Worm (Caenorhabditis elegans) whole organism, L1 larva: ENCODE results near the gene vps-11.
A peak's percentile ranks its signal among the peaks of the same experiment; 100 is the strongest.

Source experiments
- C34B4.2 ChIP-seq: sonication (generic microtip); optimal IDR thresholded peaks from 2 replicates; lab custom pipeline; 2017; ENCODE audit warnings: mild to moderate bottlenecking, missing genetic modification characterization, missing compliant biosample characterization
- F16B12.6 ChIP-seq: fragments of 150-350 bp; optimal IDR thresholded peaks from 2 replicates; lab custom pipeline; 2014; ENCODE audit warnings: missing biosample characterization, missing genetic modification characterization
- Y116A8C.19 ChIP-seq: sonication (generic microtip); optimal IDR thresholded peaks from 2 replicates; lab custom pipeline; 2016; ENCODE audit warnings: missing compliant biosample characterization, missing genetic modification characterization, borderline replicate concordance
- ama-1 ChIP-seq: fragments of 150-350 bp; optimal IDR thresholded peaks from 2 replicates; lab custom pipeline; 2014
- dpl-1 ChIP-seq, 3 experiments: fragments of 150-350 bp in 2 of 3; sonication (generic microtip) in 1 of 3; optimal IDR thresholded peaks; 2 replicates each; lab custom pipeline; 2014 to 2017; ENCODE audit warnings: missing biosample characterization in 3 of 3, missing genetic modification characterization in 3 of 3, missing genetic modification reagents in 3 of 3
- dsc-1 ChIP-seq: sonication (generic microtip); optimal IDR thresholded peaks from 2 replicates; lab custom pipeline; 2016; ENCODE audit warnings: mild to moderate bottlenecking, missing genetic modification characterization, missing compliant biosample characterization
- efl-1 ChIP-seq, 4 experiments: fragments of 150-350 bp; optimal IDR thresholded peaks in 3 of 4; peaks in 1 of 4; 1 replicate in 1 of 4; 2 replicates in 3 of 4; lab custom pipeline; 2014; ENCODE audit warnings: missing biosample characterization in 2 of 4, missing genetic modification characterization in 2 of 4, missing genetic modification reagents in 2 of 4
- egl-13 ChIP-seq: sonication (generic microtip); optimal IDR thresholded peaks from 2 replicates; lab custom pipeline; 2016; ENCODE audit warnings: missing genotype, missing genetic modification reagents, missing genetic modification characterization, missing compliant biosample characterization
- egl-27 ChIP-seq, 2 experiments: fragments of 150-350 bp in 1 of 2; sonication (generic microtip); optimal IDR thresholded peaks; 3 replicates each; lab custom pipeline; 2017 to 2018; ENCODE audit warnings: missing biosample characterization in 2 of 2, missing genetic modification characterization in 2 of 2, missing genetic modification reagents in 2 of 2
- elt-2 ChIP-seq: sonication (generic microtip); optimal IDR thresholded peaks from 2 replicates; lab custom pipeline; 2016; ENCODE audit warnings: missing genetic modification characterization, mild to moderate bottlenecking, inconsistent platforms, missing compliant biosample characterization, missing genetic modification reagents
- elt-3 ChIP-seq, 6 experiments: fragments of 150-350 bp in 1 of 6; sonication (generic microtip); optimal IDR thresholded peaks; 2 replicates each; lab custom pipeline; 2017 to 2018; ENCODE audit warnings: missing biosample characterization in 6 of 6, missing genetic modification characterization in 6 of 6, inconsistent platforms in 1 of 6
- ets-5 ChIP-seq: fragments of 200-800 bp; sonication (Bioruptor generic); IDR thresholded peaks from 2 replicates; pipeline ENCODE4 v1.3.6; 2022; ENCODE audit warnings: missing genetic modification characterization, missing compliant biosample characterization
- fkh-10 ChIP-seq: sonication (generic microtip); optimal IDR thresholded peaks from 2 replicates; lab custom pipeline; 2017; ENCODE audit warnings: missing biosample characterization, missing genetic modification reagents, missing genetic modification characterization
- fos-1 ChIP-seq: fragments of 150-350 bp; optimal IDR thresholded peaks from 2 replicates; lab custom pipeline; 2014; ENCODE audit warnings: missing biosample characterization, missing genetic modification characterization
- grh-1 ChIP-seq: fragments of 200-800 bp; sonication (Bioruptor generic); IDR thresholded peaks from 2 replicates; pipeline ENCODE4 v1.3.6; 2022; ENCODE audit warnings: missing genetic modification reagents, missing genetic modification characterization, missing compliant biosample characterization
- hlh-17 ChIP-seq: fragments of 200-800 bp; sonication (Bioruptor generic); optimal IDR thresholded peaks from 2 replicates; lab custom pipeline; 2018; ENCODE audit warnings: missing genetic modification characterization, mild to moderate bottlenecking, missing compliant biosample characterization, moderate library complexity, borderline replicate concordance
- lin-14 ChIP-seq: fragments of 200-800 bp; sonication (Bioruptor generic); optimal IDR thresholded peaks from 2 replicates; lab custom pipeline; 2018; ENCODE audit warnings: mild to moderate bottlenecking, missing genetic modification characterization, moderate library complexity, missing compliant biosample characterization
- lin-15B ChIP-seq: fragments of 150-350 bp; sonication (generic microtip); optimal IDR thresholded peaks from 3 replicates; lab custom pipeline; 2014; ENCODE audit warnings: missing biosample characterization, missing genetic modification characterization
- lin-39 ChIP-seq: fragments of 150-350 bp; optimal IDR thresholded peaks from 2 replicates; lab custom pipeline; 2014; ENCODE audit warnings: missing biosample characterization, missing genetic modification reagents, missing genetic modification characterization
- lsy-2 ChIP-seq, 2 experiments: fragments of 150-350 bp; optimal IDR thresholded peaks; 2 replicates each; lab custom pipeline; 2014; ENCODE audit warnings: missing biosample characterization in 2 of 2, missing genetic modification characterization in 2 of 2
- mab-9 ChIP-seq: fragments of 200-800 bp; sonication (Bioruptor generic); IDR thresholded peaks from 2 replicates; pipeline ENCODE4 v1.3.6; 2022; ENCODE audit warnings: missing genetic modification reagents, missing genetic modification characterization, missing compliant biosample characterization
- mdl-1 ChIP-seq, 2 experiments: fragments of 150-350 bp; optimal IDR thresholded peaks; 2 replicates each; lab custom pipeline; 2014 to 2017; ENCODE audit warnings: missing biosample characterization in 2 of 2, missing genetic modification characterization in 2 of 2, inconsistent platforms in 1 of 2
- mef-2 ChIP-seq: fragments of 150-350 bp; optimal IDR thresholded peaks from 2 replicates; lab custom pipeline; 2014; ENCODE audit warnings: missing biosample characterization, missing genetic modification characterization
- mep-1 ChIP-seq: fragments of 150-350 bp; optimal IDR thresholded peaks from 2 replicates; lab custom pipeline; 2014; ENCODE audit warnings: missing biosample characterization, missing genetic modification characterization
- nhr-20 ChIP-seq: sonication (generic microtip); optimal IDR thresholded peaks from 2 replicates; lab custom pipeline; 2016; ENCODE audit warnings: mild to moderate bottlenecking, missing genetic modification characterization, missing compliant biosample characterization
- nhr-28 ChIP-seq: fragments of 150-350 bp; optimal IDR thresholded peaks from 2 replicates; lab custom pipeline; 2014; ENCODE audit warnings: missing biosample characterization, missing genetic modification characterization
- nhr-47 ChIP-seq: sonication (generic microtip); optimal IDR thresholded peaks from 2 replicates; lab custom pipeline; 2016; ENCODE audit warnings: mild to moderate bottlenecking, missing genetic modification characterization, moderate library complexity, missing compliant biosample characterization
- nhr-71 ChIP-seq: sonication (generic microtip); optimal IDR thresholded peaks from 2 replicates; lab custom pipeline; 2016; ENCODE audit warnings: mild to moderate bottlenecking, missing genetic modification characterization, moderate library complexity, missing compliant biosample characterization
- nhr-76 ChIP-seq: sonication (generic microtip); optimal IDR thresholded peaks from 2 replicates; lab custom pipeline; 2017; ENCODE audit warnings: missing biosample characterization, missing genetic modification characterization
- nhr-84 ChIP-seq: sonication (generic microtip); optimal IDR thresholded peaks from 2 replicates; lab custom pipeline; 2017; ENCODE audit warnings: missing biosample characterization, missing genetic modification characterization
- nhr-90 ChIP-seq: sonication (generic microtip); optimal IDR thresholded peaks from 2 replicates; lab custom pipeline; 2016; ENCODE audit warnings: mild to moderate bottlenecking, missing genetic modification characterization, missing compliant biosample characterization; ENCODE audit not compliant: poor library complexity
- pag-3 ChIP-seq: sonication (generic microtip); optimal IDR thresholded peaks from 2 replicates; lab custom pipeline; 2017; ENCODE audit warnings: missing genetic modification characterization, mild to moderate bottlenecking, missing compliant biosample characterization, antibody characterized with exemption, borderline replicate concordance; ENCODE audit not compliant: insufficient read depth
- pax-3 ChIP-seq: fragments of 200-800 bp; sonication (Bioruptor generic); optimal IDR thresholded peaks from 2 replicates; lab custom pipeline; 2018; ENCODE audit warnings: mild to moderate bottlenecking, missing genetic modification characterization, moderate library complexity, missing compliant biosample characterization
- rnt-1 ChIP-seq: sonication (generic microtip); optimal IDR thresholded peaks from 2 replicates; lab custom pipeline; 2016; ENCODE audit warnings: mild to moderate bottlenecking, missing genetic modification characterization, moderate library complexity, missing compliant biosample characterization
- skn-1 ChIP-seq: fragments of 150-350 bp; optimal IDR thresholded peaks from 2 replicates; lab custom pipeline; 2014; ENCODE audit warnings: missing biosample characterization, missing genetic modification characterization
- snu-23 ChIP-seq: sonication (generic microtip); optimal IDR thresholded peaks from 2 replicates; lab custom pipeline; 2016; ENCODE audit warnings: missing genetic modification characterization, missing compliant biosample characterization
- sox-4 ChIP-seq: sonication (generic microtip); optimal IDR thresholded peaks from 2 replicates; lab custom pipeline; 2016; ENCODE audit warnings: missing genetic modification characterization, missing compliant biosample characterization
- tbx-2 ChIP-seq: sonication (generic microtip); optimal IDR thresholded peaks from 2 replicates; lab custom pipeline; 2016; ENCODE audit warnings: missing genetic modification characterization, missing compliant biosample characterization
- tlp-1 ChIP-seq: fragments of 150-350 bp; optimal IDR thresholded peaks from 2 replicates; lab custom pipeline; 2014; ENCODE audit warnings: missing biosample characterization, missing genetic modification characterization
- unc-30 ChIP-seq: sonication (generic microtip); optimal IDR thresholded peaks from 2 replicates; lab custom pipeline; 2017; ENCODE audit warnings: missing biosample characterization, missing genetic modification characterization
- unc-62 ChIP-seq: fragments of 150-350 bp; optimal IDR thresholded peaks from 2 replicates; lab custom pipeline; 2014; ENCODE audit warnings: missing biosample characterization, missing genetic modification reagents, missing genetic modification characterization
- unc-98 ChIP-seq: fragments of 200-800 bp; sonication (Bioruptor generic); IDR thresholded peaks from 2 replicates; pipeline ENCODE4 v1.3.6; 2022; ENCODE audit warnings: missing genetic modification characterization, missing compliant biosample characterization
- vab-15 ChIP-seq: sonication (generic microtip); optimal IDR thresholded peaks from 2 replicates; lab custom pipeline; 2017; ENCODE audit warnings: missing genotype, mild to moderate bottlenecking, missing genetic modification characterization, missing compliant biosample characterization
- zag-1 ChIP-seq: fragments of 150-350 bp; optimal IDR thresholded peaks from 2 replicates; lab custom pipeline; 2014; ENCODE audit warnings: missing biosample characterization, missing genetic modification characterization
- ztf-4 ChIP-seq: fragments of 150-350 bp; optimal IDR thresholded peaks from 2 replicates; lab custom pipeline; 2014; ENCODE audit warnings: missing biosample characterization, missing genetic modification characterization

Gene vps-11

DNA sequence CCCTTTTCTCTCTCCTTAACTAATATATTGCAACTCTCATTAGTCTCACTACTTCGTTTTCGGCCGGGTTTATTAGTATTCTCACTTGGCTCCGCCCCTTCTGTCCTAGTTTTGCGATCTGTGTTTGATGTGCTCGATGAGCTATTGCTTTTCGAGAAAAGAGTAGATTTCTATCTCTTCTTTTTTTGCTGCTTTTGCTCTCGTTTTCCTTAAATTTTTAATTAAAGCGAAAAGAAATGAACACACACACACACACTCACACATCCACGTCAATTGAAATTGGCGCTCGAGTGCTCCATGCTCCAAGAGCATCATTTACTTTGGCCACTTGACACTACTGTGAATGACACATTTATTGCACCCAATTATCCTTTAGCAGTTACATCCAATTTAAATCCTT, 11.1 kb upstream of the vps-11 start:
- no peak for TF ChIP-seq sox-4 (tag; lab: Kevin White, UChicago)
- TF ChIP-seq vab-15 (tag; lab: Kevin White, UChicago), result no peak
- TF ChIP-seq egl-27 (tag; optimal IDR thresholded peaks at IDR 0.05; lab: Kevin White, UChicago), result no peak
- TF ChIP-seq dsc-1 (tag; lab: Kevin White, UChicago), result peak; percentile 9
- no peak for TF ChIP-seq Y116A8C.19
- TF ChIP-seq tlp-1 (tag; lab: Kevin White, UChicago), result no peak
- TF ChIP-seq lin-39, result no peak
- no peak for TF ChIP-seq unc-98 (GFP tag; lab: Robert Waterston, UW)
- no peak for TF ChIP-seq efl-1 (optimal IDR thresholded peaks at IDR 0.05; lab: Kevin White, UChicago)
- no peak for TF ChIP-seq efl-1 (GFP tag; optimal IDR thresholded peaks at IDR 0.05 in 1 of 2; lab: Kevin White, UChicago)
- TF ChIP-seq nhr-71 (tag; lab: Kevin White, UChicago), result peak; percentile 24
- TF ChIP-seq ama-1 (lab: Kevin White, UChicago), result no peak
- TF ChIP-seq unc-30 (tag; lab: Kevin White, UChicago), result no peak
- peak; percentile 62 for TF ChIP-seq lin-14
- peak; percentile 33 for TF ChIP-seq egl-13 (tag; lab: Kevin White, UChicago)
- peak in 1 of 2 experiments; percentile 15 for TF ChIP-seq lsy-2 (tag; optimal IDR thresholded peaks at IDR 0.05; lab: Kevin White, UChicago)
- TF ChIP-seq mef-2, result no peak

DNA sequence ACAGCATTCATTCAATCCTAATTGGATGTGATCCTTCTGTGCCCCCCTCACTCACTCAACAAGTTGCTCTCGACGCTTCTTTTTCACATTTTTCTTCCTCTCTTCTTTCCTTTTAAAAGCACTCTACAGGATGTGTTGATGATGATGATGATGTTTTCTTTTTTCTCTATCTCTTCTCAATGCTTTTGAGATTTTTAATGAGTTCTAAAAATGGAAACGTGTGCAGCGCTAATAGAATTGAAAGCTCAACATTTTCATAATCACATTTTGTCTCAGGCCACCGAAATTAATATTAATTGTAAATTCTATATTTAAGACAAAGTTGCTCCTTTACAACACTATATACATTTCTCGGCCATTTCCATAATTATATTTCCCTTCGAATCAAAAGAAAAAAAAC, 6.9 kb upstream of the vps-11 start:
- TF ChIP-seq nhr-90 (tag; lab: Kevin White, UChicago), result no peak
- no peak for TF ChIP-seq nhr-20
- TF ChIP-seq mep-1 (tag; lab: Kevin White, UChicago), result no peak
- TF ChIP-seq ets-5 (GFP tag; lab: Robert Waterston, UW), result no peak
- no peak for TF ChIP-seq unc-62 (GFP tag; lab: Kevin White, UChicago)
- no peak for TF ChIP-seq efl-1 (optimal IDR thresholded peaks at IDR 0.05; lab: Kevin White, UChicago)
- TF ChIP-seq efl-1 (GFP tag; optimal IDR thresholded peaks at IDR 0.05 in 1 of 2; lab: Kevin White, UChicago), result no peak
- TF ChIP-seq F16B12.6 (tag; lab: Kevin White, UChicago), result no peak
- peak; percentile 82 for TF ChIP-seq lin-14
- TF ChIP-seq mab-9 (GFP tag; lab: Robert Waterston, UW), result no peak
- peak; percentile 21 for TF ChIP-seq egl-13 (tag; lab: Kevin White, UChicago)
- peak; percentile 13 for TF ChIP-seq nhr-47 (tag; lab: Kevin White, UChicago)
- no peak for TF ChIP-seq dpl-1 (GFP tag; optimal IDR thresholded peaks at IDR 0.05; lab: Kevin White, UChicago)
- TF ChIP-seq zag-1, result no peak
- no peak for TF ChIP-seq mdl-1 (tag; optimal IDR thresholded peaks at IDR 0.05; lab: Kevin White, UChicago)
- no peak for TF ChIP-seq sox-4 (tag; lab: Kevin White, UChicago)
- peak; percentile 28 for TF ChIP-seq nhr-71 (tag; lab: Kevin White, UChicago)
- TF ChIP-seq elt-2 (tag; lab: Kevin White, UChicago), result no peak
- TF ChIP-seq lsy-2 (tag; optimal IDR thresholded peaks at IDR 0.05; lab: Kevin White, UChicago), result peak in 1 of 2 experiments; percentile 3
- no peak for TF ChIP-seq skn-1
- TF ChIP-seq mef-2, result peak; percentile 13
- TF ChIP-seq rnt-1 (tag; lab: Kevin White, UChicago), result no peak

DNA sequence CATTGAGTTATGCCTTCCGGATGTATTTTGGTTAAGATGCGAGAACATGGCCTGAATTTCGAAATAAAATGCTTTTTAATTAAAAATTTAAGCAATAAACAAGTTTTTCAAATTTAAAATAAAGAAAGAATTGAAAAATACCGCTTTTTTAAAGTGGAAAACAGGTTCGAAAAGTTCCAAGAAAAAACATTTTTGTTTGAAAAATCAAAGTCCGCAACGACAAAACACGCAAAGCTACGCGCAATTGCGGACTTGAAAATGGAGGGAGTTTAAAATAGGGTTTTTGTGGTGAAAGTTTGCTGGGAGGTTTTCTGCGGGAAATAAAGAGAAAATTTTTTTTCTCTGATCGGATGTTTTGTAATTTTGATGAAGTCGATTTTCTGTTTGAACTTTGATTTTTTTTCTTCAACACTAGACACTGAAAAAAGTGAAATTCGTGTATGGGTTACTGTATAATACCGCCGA, 5.2 kb upstream of the vps-11 start, which contains the start of gene npp-19:
npp-19 (minus strand) TSS at position 51 of the 465 bp plus-strand sequence.
- TF ChIP-seq dsc-1 (tag; lab: Kevin White, UChicago), result peak; percentile 58
- peak; percentile 62 for TF ChIP-seq lin-15B
- no peak for TF ChIP-seq C34B4.2 (tag; lab: Kevin White, UChicago)
- TF ChIP-seq efl-1 (optimal IDR thresholded peaks at IDR 0.05; lab: Kevin White, UChicago), result peak; percentile 99
- TF ChIP-seq efl-1 (GFP tag; optimal IDR thresholded peaks at IDR 0.05 in 1 of 2; lab: Kevin White, UChicago), result peak; percentile 99 to 100
- peak; percentile 84 for TF ChIP-seq mep-1 (tag; lab: Kevin White, UChicago)
- no peak for TF ChIP-seq nhr-84 (tag; lab: Kevin White, UChicago)
- TF ChIP-seq ets-5 (GFP tag; lab: Robert Waterston, UW), result no peak
- peak in 2 of 6 experiments; percentile 68 to 70 for TF ChIP-seq elt-3 (tag; optimal IDR thresholded peaks at IDR 0.05; lab: Kevin White, UChicago)
- TF ChIP-seq pax-3 (tag; lab: Kevin White, UChicago), result no peak
- TF ChIP-seq fos-1 (tag; lab: Kevin White, UChicago), result peak; percentile 38
- peak; percentile 47 for TF ChIP-seq nhr-90 (tag; lab: Kevin White, UChicago)
- no peak for TF ChIP-seq ztf-4 (tag; lab: Kevin White, UChicago)
- TF ChIP-seq grh-1, result no peak
- TF ChIP-seq snu-23 (GFP tag; lab: Kevin White, UChicago), result peak; percentile 83
- peak; percentile 67 for TF ChIP-seq tbx-2
- no peak for TF ChIP-seq vab-15 (tag; lab: Kevin White, UChicago)
- no peak for TF ChIP-seq nhr-76 (tag; lab: Kevin White, UChicago)
- no peak for TF ChIP-seq hlh-17 (GFP tag; lab: Kevin White, UChicago)
- TF ChIP-seq mab-9 (GFP tag; lab: Robert Waterston, UW), result no peak
- TF ChIP-seq nhr-28 (tag; lab: Kevin White, UChicago), result no peak
- TF ChIP-seq mef-2, result no peak
- TF ChIP-seq pag-3 (tag; lab: Kevin White, UChicago), result no peak
- peak; percentile 81 for TF ChIP-seq nhr-47 (tag; lab: Kevin White, UChicago)
- TF ChIP-seq lin-14, result no peak
- TF ChIP-seq sox-4 (tag; lab: Kevin White, UChicago), result no peak
- peak; percentile 98 to 99 (median 98) for TF ChIP-seq dpl-1 (GFP tag; optimal IDR thresholded peaks at IDR 0.05; lab: Kevin White, UChicago)
- TF ChIP-seq fkh-10 (GFP tag; lab: Kevin White, UChicago), result no peak
- TF ChIP-seq egl-13 (tag; lab: Kevin White, UChicago), result peak; percentile 25
